Fruit fly (Drosophila melanogaster): Measurements from ENCODE around the gene yem.

The yem gene

dm6 chr3R:29130902-29131621 is 8.4 kb upstream of the yem start, which contains the start of the genes dgt6 and Vha100-1 (continued):
- TF ChIP-seq cwo (GFP tag; optimal IDR thresholded peaks at IDR 0.05), result no peak
- peak; percentile 52; the same call in 1 of the 2 replicates for TF ChIP-seq vvl (GFP tag; IDR thresholded peaks at IDR 0.05)
- 0 out of 3 replicates have a peak, but pooled peaks have one; percentile 28 for TF ChIP-seq CG34422 (GFP tag; IDR thresholded peaks at IDR 0.05)
- peak; percentile 0 for TF ChIP-seq Spps (tag; optimal IDR thresholded peaks at IDR 0.05)
- peak; percentile 24 for TF ChIP-seq Sin3A (optimal IDR thresholded peaks at IDR 0.05)
- TF ChIP-seq PHDP (tag; optimal IDR thresholded peaks at IDR 0.05), result no peak
- no peak for TF ChIP-seq Dad (GFP tag; optimal IDR thresholded peaks at IDR 0.05)
- 0 out of 2 replicates have a peak, but pooled peaks have one; percentile 14 for TF ChIP-seq unc-4 (GFP tag; IDR thresholded peaks at IDR 0.05; ENCODE audit: partially characterized antibody)
- TF ChIP-seq Rx (GFP tag; IDR thresholded peaks at IDR 0.05), result no peak
- no peak for TF ChIP-seq mirr (GFP tag; optimal IDR thresholded peaks at IDR 0.05)
- no peak for TF ChIP-seq kah (GFP tag; optimal IDR thresholded peaks at IDR 0.05)
- peak; percentile 27 for TF ChIP-seq tin (GFP tag; optimal IDR thresholded peaks at IDR 0.05)
- TF ChIP-seq CoRest (tag; optimal IDR thresholded peaks at IDR 0.05), result no peak
- TF ChIP-seq nmo (GFP tag; optimal IDR thresholded peaks at IDR 0.05), result peak; percentile 65
- TF ChIP-seq CG1602 (GFP tag; optimal IDR thresholded peaks at IDR 0.05), result no peak
- TF ChIP-seq pzg (GFP tag; optimal IDR thresholded peaks at IDR 0.05), result peak; percentile 77
- peak; percentile 87 for TF ChIP-seq ssp (GFP tag; IDR thresholded peaks at IDR 0.05)
- peak; percentile 89 for TF ChIP-seq Aef1 (GFP tag; IDR thresholded peaks at IDR 0.05)
- TF ChIP-seq Elba2 (GFP tag; optimal IDR thresholded peaks at IDR 0.05), result peak; percentile 11
- no peak for TF ChIP-seq Abd-B (GFP tag; optimal IDR thresholded peaks at IDR 0.05)
- peak; percentile 74 for TF ChIP-seq row (GFP tag; IDR thresholded peaks at IDR 0.05)
- peak; percentile 18 for TF ChIP-seq HmgZ (tag; optimal IDR thresholded peaks at IDR 0.05)
- peak; percentile 39 for TF ChIP-seq nerfin-1 (tag; optimal IDR thresholded peaks at IDR 0.05)
- TF ChIP-seq gfzf (GFP tag; optimal IDR thresholded peaks at IDR 0.05), result peak; percentile 84
- TF ChIP-seq insv (GFP tag; optimal IDR thresholded peaks at IDR 0.05), result peak in 1 of 2 experiments; percentile 13
- no peak for TF ChIP-seq sisA (GFP tag; IDR thresholded peaks at IDR 0.05)
- TF ChIP-seq CG8089 (GFP tag; optimal IDR thresholded peaks at IDR 0.05), result no peak
- peak; percentile 40; the same call in 1 of the 2 replicates for TF ChIP-seq Xrp1 (GFP tag; IDR thresholded peaks at IDR 0.05)
- TF ChIP-seq Med (GFP tag), result peak; percentile 74
- TF ChIP-seq prd (optimal IDR thresholded peaks at IDR 0.05), result no peak
- peak; percentile 52; the same call in 1 of the 3 replicates for TF ChIP-seq prd (GFP tag; IDR thresholded peaks at IDR 0.05)
- no peak for TF ChIP-seq trh (GFP tag; optimal IDR thresholded peaks at IDR 0.05)
- TF ChIP-seq CG6254 (GFP tag; optimal IDR thresholded peaks at IDR 0.05), result no peak

- TF ChIP-seq CG2116 (GFP tag; optimal IDR thresholded peaks at IDR 0.05) (no peak), CG16779 (GFP tag; IDR thresholded peaks at IDR 0.05) (no peak), E2f1 (GFP tag; IDR thresholded peaks at IDR 0.05) (peak; percentile 68), NC2α (GFP tag; optimal IDR thresholded peaks at IDR 0.05) (no peak), fd102C (GFP tag; optimal IDR thresholded peaks at IDR 0.05) (no peak), grn (GFP tag; optimal IDR thresholded peaks at IDR 0.05) (peak; percentile 81), H15 (GFP tag; IDR thresholded peaks at IDR 0.05) (peak; percentile 63; the same call in 1 of the 3 replicates), Vsx1 (GFP tag; optimal IDR thresholded peaks at IDR 0.05) (no peak), zf30C (GFP tag; optimal IDR thresholded peaks at IDR 0.05) (no peak), Deaf1 (tag; optimal IDR thresholded peaks at IDR 0.05) (no peak), Elba2 (GFP tag; optimal IDR thresholded peaks at IDR 0.05) (no peak), so (GFP tag; IDR thresholded peaks at IDR 0.05) (peak; percentile 44; the same call in 1 of the 3 replicates), CG1233 (GFP tag; optimal IDR thresholded peaks at IDR 0.05) (peak; percentile 53), CG13424 (tag; optimal IDR thresholded peaks at IDR 0.05) (peak; percentile 53), CG43689 (GFP tag; IDR thresholded peaks at IDR 0.05) (0 out of 2 replicates have a peak, but pooled peaks have one; percentile 16), sima (GFP tag; optimal IDR thresholded peaks at IDR 0.05) (no peak), CTCF (GFP tag; optimal IDR thresholded peaks at IDR 0.05) (no peak), Side (GFP tag; optimal IDR thresholded peaks at IDR 0.05) (peak; percentile 80), Kr (GFP tag; optimal IDR thresholded peaks at IDR 0.05) (no peak), CG13894 (tag; optimal IDR thresholded peaks at IDR 0.05) (no peak)
Observed at dm6 chr3R:29124128-29124527, 1.4 kb upstream of the yem start.

Measured in whole organism, embryonic.